Worm (Caenorhabditis elegans): ENCODE data around the gene ZC513.3.

The ZC513.3 gene

DNA sequence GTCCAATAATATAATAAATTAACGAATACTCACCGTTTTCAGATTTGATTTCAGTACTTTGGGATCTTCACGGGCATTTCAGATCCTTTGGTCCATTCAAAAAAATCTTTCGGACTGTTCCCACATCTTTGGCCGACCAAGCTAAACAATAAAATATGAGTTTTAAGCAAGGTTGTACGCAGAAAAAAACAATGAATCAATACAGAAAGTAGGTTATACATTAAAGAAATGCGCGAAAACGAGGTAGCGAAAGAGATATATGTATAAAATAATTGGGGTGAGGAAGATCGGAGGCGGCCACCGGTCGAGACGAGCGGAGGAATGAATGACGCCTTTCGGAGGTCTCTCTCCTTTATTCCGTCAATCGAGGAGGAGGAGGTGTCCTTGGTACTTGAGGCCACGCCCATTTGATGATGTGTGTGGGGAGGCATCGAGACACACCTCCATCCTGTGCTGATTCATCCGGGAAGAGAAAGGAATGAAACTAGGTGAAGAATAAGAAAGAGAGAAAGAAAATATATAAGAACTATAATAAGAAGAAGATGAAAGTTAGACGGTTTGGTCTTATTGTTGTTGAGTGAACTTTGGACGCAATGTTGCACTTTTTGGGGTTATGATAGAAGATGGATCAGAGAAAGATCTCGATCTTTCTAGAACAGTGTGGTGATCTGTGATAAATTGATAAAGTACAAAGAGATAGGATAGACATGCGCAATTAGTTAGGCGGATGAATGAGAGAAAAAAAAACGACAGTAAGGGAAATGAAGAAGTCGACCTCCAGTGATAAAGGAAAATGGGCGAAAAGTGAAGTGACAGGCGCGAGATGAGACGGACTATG is 6.3 kb upstream of the ZC513.3 start (continued):
- no peak for TF ChIP-seq nhr-28 (tag; optimal IDR thresholded peaks at IDR 0.05)
- TF ChIP-seq flh-1 (GFP tag; optimal IDR thresholded peaks at IDR 0.05), result no peak

- TF ChIP-seq nhr-76 (tag; optimal IDR thresholded peaks at IDR 0.05) (no peak), unc-62 (GFP tag; optimal IDR thresholded peaks at IDR 0.05) (no peak), elt-1 (tag; optimal IDR thresholded peaks at IDR 0.05; ENCODE audit: borderline replicate concordance, insufficient read depth) (no peak), nhr-28 (tag; optimal IDR thresholded peaks at IDR 0.05) (no peak)
Measured at ce11 chrV:8041336-8041868, 5.4 kb upstream of the ZC513.3 start.

DNA sequence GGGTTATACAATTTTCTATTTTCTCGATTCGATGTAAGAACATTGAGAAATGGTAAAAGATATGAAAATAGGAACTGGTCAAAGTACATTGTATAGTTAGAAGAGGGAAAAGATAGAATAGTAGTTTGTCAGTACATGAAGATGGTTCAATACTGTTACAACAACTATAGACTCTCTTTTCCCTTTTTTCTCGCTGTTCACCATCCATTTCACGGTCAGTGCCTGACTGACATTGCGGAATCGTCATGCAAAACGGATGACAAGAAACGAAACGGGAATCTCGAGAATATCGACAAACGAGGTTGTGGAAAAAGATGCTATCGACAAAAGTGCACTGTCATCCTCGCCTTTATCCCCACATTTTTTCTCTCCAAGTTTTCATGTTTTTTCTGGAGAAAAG is 3.1 kb upstream of the ZC513.3 start:
- TF ChIP-seq nhr-2 (tag; optimal IDR thresholded peaks at IDR 0.05) (no peak), lsy-2 (tag; optimal IDR thresholded peaks at IDR 0.05) (no peak), ceh-83 (GFP tag; optimal IDR thresholded peaks at IDR 0.05) (no peak), mep-1 (tag; optimal IDR thresholded peaks at IDR 0.05) (no peak), elt-3 (tag; optimal IDR thresholded peaks at IDR 0.05) (no peak), hlh-1 (tag; optimal IDR thresholded peaks at IDR 0.05) (no peak), elt-1 (tag; optimal IDR thresholded peaks at IDR 0.05; ENCODE audit: borderline replicate concordance, insufficient read depth) (peak; percentile 38)

- TF ChIP-seq ham-2 (GFP tag; optimal IDR thresholded peaks at IDR 0.05), result peak; percentile 51
- TF ChIP-seq unc-62 (GFP tag; optimal IDR thresholded peaks at IDR 0.05), result peak; percentile 49
- TF ChIP-seq mab-5 (tag; optimal IDR thresholded peaks at IDR 0.05), result no peak
- peak; percentile 49 for TF ChIP-seq nhr-2 (tag; optimal IDR thresholded peaks at IDR 0.05)
- TF ChIP-seq elt-1 (tag; optimal IDR thresholded peaks at IDR 0.05; ENCODE audit: borderline replicate concordance, insufficient read depth), result peak; percentile 54
Measured at ce11 chrV:8044957-8045356, 1.8 kb upstream of the ZC513.3 start.

ce11 chrV:8050059-8050677 is 3.4 kb downstream of the ZC513.3 start:
- TF ChIP-seq nhr-12 (tag; optimal IDR thresholded peaks at IDR 0.05), result no peak
- TF ChIP-seq unc-39 (tag; optimal IDR thresholded peaks at IDR 0.05), result no peak
- no peak for TF ChIP-seq lin-13 (tag; optimal IDR thresholded peaks at IDR 0.05)
- TF ChIP-seq mep-1 (tag; optimal IDR thresholded peaks at IDR 0.05), result no peak
- TF ChIP-seq ztf-11 (tag; optimal IDR thresholded peaks at IDR 0.05), result no peak
- TF ChIP-seq zip-8 (tag; optimal IDR thresholded peaks at IDR 0.05), result no peak
- no peak for TF ChIP-seq lsy-2 (tag; optimal IDR thresholded peaks at IDR 0.05)
- TF ChIP-seq ceh-83 (GFP tag; optimal IDR thresholded peaks at IDR 0.05), result no peak
- no peak for TF ChIP-seq sptf-1 (tag; optimal IDR thresholded peaks at IDR 0.05)

DNA sequence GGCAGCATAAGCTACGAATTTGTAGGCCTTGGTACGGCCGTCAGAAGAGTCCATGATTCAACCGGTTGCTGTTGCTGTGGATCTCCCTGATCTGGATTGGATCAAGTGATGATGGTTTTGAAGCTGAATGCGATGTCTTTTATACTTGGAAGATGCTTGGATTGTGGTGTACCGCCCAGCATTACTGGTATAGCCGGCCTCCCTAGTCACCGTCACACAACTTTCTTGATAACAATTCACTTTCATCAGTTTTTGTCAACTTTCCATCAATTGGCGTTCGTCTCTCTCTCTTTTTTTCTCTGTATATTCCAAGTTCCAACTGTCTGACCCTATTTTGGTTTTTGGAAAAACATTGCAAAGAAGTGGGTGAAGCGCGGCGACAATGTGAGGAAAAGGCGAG is 4.0 kb downstream of the ZC513.3 start, which contains the start of gene col-43:
col-43 (minus strand) TSS at position 101 of the 400 bp plus-strand sequence.
- TF ChIP-seq elt-1 (tag; optimal IDR thresholded peaks at IDR 0.05; ENCODE audit: borderline replicate concordance, insufficient read depth), result no peak
- TF ChIP-seq sptf-1 (tag; optimal IDR thresholded peaks at IDR 0.05), result no peak
- no peak for TF ChIP-seq nhr-76 (tag; optimal IDR thresholded peaks at IDR 0.05)
- TF ChIP-seq M03D4.4 (tag; optimal IDR thresholded peaks at IDR 0.05), result no peak
- TF ChIP-seq sem-2 (GFP tag; optimal IDR thresholded peaks at IDR 0.05), result no peak
- TF ChIP-seq hlh-1 (tag; optimal IDR thresholded peaks at IDR 0.05), result no peak
- TF ChIP-seq elt-3 (tag; optimal IDR thresholded peaks at IDR 0.05), result no peak
- no peak for TF ChIP-seq lsy-2 (tag; optimal IDR thresholded peaks at IDR 0.05)

DNA sequence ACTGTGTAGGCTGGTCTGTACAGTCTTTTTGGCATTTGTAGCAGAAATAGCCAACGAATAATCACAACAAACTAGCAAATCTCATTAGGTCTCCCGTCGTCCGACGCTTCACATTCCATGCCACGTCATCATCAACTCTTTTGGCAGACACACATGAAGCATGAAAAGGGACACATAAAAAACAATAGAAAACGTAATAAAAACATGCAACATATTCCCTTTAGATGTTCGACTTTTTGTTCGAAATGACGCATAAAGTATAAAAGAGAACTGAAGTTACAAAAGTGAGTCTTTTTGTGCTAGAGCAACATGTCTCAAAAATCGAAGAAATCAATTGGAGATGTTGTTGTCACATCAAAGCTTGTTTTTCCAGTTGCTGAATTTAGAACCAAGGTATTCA is 5.0 kb downstream of the ZC513.3 start, which contains the start of gene sth-1:
sth-1 (plus strand) TSS at position 301 of the 400 bp plus-strand sequence.
- TF ChIP-seq lin-32 (GFP tag; optimal IDR thresholded peaks at IDR 0.05) (no peak), nhr-237 (tag; optimal IDR thresholded peaks at IDR 0.05) (no peak), hlh-1 (tag; optimal IDR thresholded peaks at IDR 0.05) (no peak), unc-39 (tag; optimal IDR thresholded peaks at IDR 0.05) (no peak), lin-13 (tag; optimal IDR thresholded peaks at IDR 0.05) (no peak), M03D4.4 (tag; optimal IDR thresholded peaks at IDR 0.05) (no peak), unc-62 (GFP tag; optimal IDR thresholded peaks at IDR 0.05) (no peak), nhr-76 (tag; optimal IDR thresholded peaks at IDR 0.05) (no peak), flh-1 (GFP tag; optimal IDR thresholded peaks at IDR 0.05) (no peak), nhr-2 (tag; optimal IDR thresholded peaks at IDR 0.05) (no peak), zip-8 (tag; optimal IDR thresholded peaks at IDR 0.05) (no peak), ceh-39 (tag; optimal IDR thresholded peaks at IDR 0.05) (no peak), ztf-11 (tag; optimal IDR thresholded peaks at IDR 0.05) (no peak), elt-1 (tag; optimal IDR thresholded peaks at IDR 0.05; ENCODE audit: borderline replicate concordance, insufficient read depth) (no peak), ceh-43 (GFP tag; optimal IDR thresholded peaks at IDR 0.05) (no peak), snpc-4 (tag; optimal IDR thresholded peaks at IDR 0.05) (no peak), bed-3 (GFP tag; optimal IDR thresholded peaks at IDR 0.05) (no peak), elt-3 (tag; optimal IDR thresholded peaks at IDR 0.05) (no peak), drap-1 (GFP tag; optimal IDR thresholded peaks at IDR 0.05) (no peak)

All from whole organism, mixed stage, embryonic.